Worm (Caenorhabditis elegans): ENCODE data around the gene C50F4.10.

The C50F4.10 gene

DNA sequence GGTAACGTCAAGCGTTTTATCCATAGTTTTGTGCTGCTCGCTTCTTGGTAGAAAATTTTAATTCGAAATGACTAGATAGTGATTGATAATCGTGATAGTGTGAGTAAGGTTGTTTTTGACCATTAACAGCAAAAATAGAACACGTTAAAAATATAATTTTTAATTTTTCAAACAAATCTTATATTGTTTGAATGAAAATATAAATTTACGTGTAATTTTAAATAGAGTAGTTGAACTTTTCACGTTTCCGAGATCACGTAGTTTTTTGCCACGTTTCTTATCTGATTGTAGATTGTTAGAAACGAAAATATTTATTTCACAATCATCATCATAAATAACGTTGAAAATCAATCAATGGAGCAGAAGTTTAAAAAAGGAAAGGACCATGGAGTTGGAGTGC is at the start of gene C50F4.10, which contains the start of gene pfk-1.2:
Gene C50F4.10, minus strand, starts transcription at position 101 of the 400 bp plus-strand sequence.
Gene pfk-1.2, plus strand, starts transcription at position 325 of the 400 bp plus-strand sequence.
- no peak for TF ChIP-seq unc-130 (GFP tag; optimal IDR thresholded peaks at IDR 0.05)
- TF ChIP-seq lsy-27 (tag; optimal IDR thresholded peaks at IDR 0.05; ENCODE audit: borderline replicate concordance, insufficient read depth), result no peak
- TF ChIP-seq xnd-1 (tag; optimal IDR thresholded peaks at IDR 0.05), result no peak
- TF ChIP-seq chd-7 (tag; optimal IDR thresholded peaks at IDR 0.05), result no peak
- TF ChIP-seq ceh-58 (GFP tag; IDR thresholded peaks at IDR 0.05), result no peak
- no peak for TF ChIP-seq F37B4.10 (GFP tag; IDR thresholded peaks at IDR 0.05)
- no peak for TF ChIP-seq snpc-1.1 (tag; optimal IDR thresholded peaks at IDR 0.05; ENCODE audit: insufficient read depth)
- TF ChIP-seq efl-1 (GFP tag; optimal IDR thresholded peaks at IDR 0.05), result no peak
- no peak for TF ChIP-seq hrde-1 (tag; optimal IDR thresholded peaks at IDR 0.05; ENCODE audit: borderline replicate concordance)
- no peak for TF ChIP-seq ets-4 (GFP tag; optimal IDR thresholded peaks at IDR 0.05)
- TF ChIP-seq cebp-2 (GFP tag; IDR thresholded peaks at IDR 0.05), result no peak
- TF ChIP-seq lir-1 (GFP tag; conservative IDR thresholded peaks at IDR 0.05), result no peak
- TF ChIP-seq pbrm-1 (GFP tag; IDR thresholded peaks at IDR 0.05), result no peak
- TF ChIP-seq Y79H2A.3 (GFP tag; conservative IDR thresholded peaks at IDR 0.05), result no peak
- no peak for TF ChIP-seq Y95B8A.8 (GFP tag; IDR thresholded peaks at IDR 0.05)
- TF ChIP-seq athp-1 (tag; optimal IDR thresholded peaks at IDR 0.05), result no peak
- TF ChIP-seq egl-44 (GFP tag; IDR thresholded peaks at IDR 0.05), result no peak
- TF ChIP-seq pha-4 (tag; optimal IDR thresholded peaks at IDR 0.05), result no peak
- no peak for TF ChIP-seq madf-8 (GFP tag; conservative IDR thresholded peaks at IDR 0.05)

DNA sequence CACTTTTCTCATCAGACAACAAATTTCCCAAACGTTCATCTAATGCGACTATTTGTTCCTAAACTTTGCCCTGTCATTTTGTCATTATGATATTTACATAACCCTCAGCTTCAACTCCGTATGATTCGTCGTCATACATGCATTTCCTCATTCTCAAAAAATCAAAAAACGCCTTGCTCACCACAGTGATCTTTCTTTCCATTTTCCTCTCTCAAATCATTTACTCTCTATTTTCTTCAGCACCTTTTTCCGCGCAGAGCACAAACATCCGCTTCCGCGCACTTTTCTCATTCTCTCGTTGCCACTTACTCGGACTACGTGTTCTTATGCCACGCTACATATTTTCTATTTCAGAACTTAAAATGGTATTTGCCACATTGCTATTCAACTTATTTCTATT is 45.6 kb upstream of the C50F4.10 start, which contains the start of gene F25B3.2:
Gene F25B3.2, plus strand, starts transcription at position 301 of the 400 bp plus-strand sequence.
- TF ChIP-seq him-1 (tag; optimal IDR thresholded peaks at IDR 0.05), result no peak
- TF ChIP-seq ekl-4 (GFP tag; IDR thresholded peaks at IDR 0.05), result no peak
- TF ChIP-seq attf-6 (GFP tag; IDR thresholded peaks at IDR 0.05), result no peak
- no peak for TF ChIP-seq nhr-27 (tag; optimal IDR thresholded peaks at IDR 0.05)
- no peak for TF ChIP-seq fkh-3 (tag; optimal IDR thresholded peaks at IDR 0.05)
- TF ChIP-seq die-1 (tag; optimal IDR thresholded peaks at IDR 0.05), result no peak
- no peak for TF ChIP-seq K12H6.12 (tag; optimal IDR thresholded peaks at IDR 0.05)

DNA sequence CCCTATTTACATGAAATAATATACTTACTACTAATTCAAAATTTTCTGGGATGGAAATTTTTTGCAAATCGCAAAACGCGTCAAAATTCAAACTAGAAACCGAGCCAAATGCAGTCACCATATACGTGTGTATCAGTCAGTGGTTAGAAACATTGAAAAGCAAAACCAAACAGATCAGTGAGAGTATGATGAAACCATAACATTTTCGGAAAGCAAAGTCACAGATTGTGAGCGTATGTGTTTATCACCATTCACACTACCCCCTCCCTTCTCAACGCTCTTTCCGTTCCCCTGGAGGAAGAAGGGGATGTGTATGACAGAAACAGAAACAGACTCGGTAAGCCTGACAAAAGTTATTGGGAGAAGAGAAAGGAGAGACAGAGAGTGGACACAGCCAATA is 40.3 kb upstream of the C50F4.10 start:
- no peak for TF ChIP-seq snpc-1.1 (tag; optimal IDR thresholded peaks at IDR 0.05; ENCODE audit: insufficient read depth)
- no peak for TF ChIP-seq ztf-25 (GFP tag; IDR thresholded peaks at IDR 0.05)
- no peak for TF ChIP-seq nhr-120 (GFP tag; IDR thresholded peaks at IDR 0.05)
- TF ChIP-seq K11D2.4 (GFP tag; IDR thresholded peaks at IDR 0.05), result no peak
- no peak for TF ChIP-seq tbx-9 (tag; optimal IDR thresholded peaks at IDR 0.05; ENCODE audit: borderline replicate concordance)
- no peak for TF ChIP-seq ceh-91 (GFP tag; IDR thresholded peaks at IDR 0.05)
- no peak for TF ChIP-seq ceh-100 (GFP tag; IDR thresholded peaks at IDR 0.05)
- no peak for TF ChIP-seq sdz-38 (tag; optimal IDR thresholded peaks at IDR 0.05)
- no peak for TF ChIP-seq ztf-18 (tag; optimal IDR thresholded peaks at IDR 0.05)
- TF ChIP-seq nfyb-1 (GFP tag; IDR thresholded peaks at IDR 0.05), result no peak
- TF ChIP-seq nhr-90 (tag; optimal IDR thresholded peaks at IDR 0.05), result no peak
- no peak for TF ChIP-seq F57A8.1 (GFP tag; optimal IDR thresholded peaks at IDR 0.05)

Data from whole organism, young adult.